Fruit fly (Drosophila melanogaster) S2 (cell line): ENCODE results near the gene yem.

ENCODE experiments used
- CG8478 ChIP-seq: fragments of >200 bp; optimal IDR thresholded peaks from 2 replicates; lab custom pipeline; 2018
- CTCF ChIP-seq, 2 experiments: fragments of >200 bp; optimal IDR thresholded peaks; 2 replicates each; lab custom pipeline; 2018

DNA sequence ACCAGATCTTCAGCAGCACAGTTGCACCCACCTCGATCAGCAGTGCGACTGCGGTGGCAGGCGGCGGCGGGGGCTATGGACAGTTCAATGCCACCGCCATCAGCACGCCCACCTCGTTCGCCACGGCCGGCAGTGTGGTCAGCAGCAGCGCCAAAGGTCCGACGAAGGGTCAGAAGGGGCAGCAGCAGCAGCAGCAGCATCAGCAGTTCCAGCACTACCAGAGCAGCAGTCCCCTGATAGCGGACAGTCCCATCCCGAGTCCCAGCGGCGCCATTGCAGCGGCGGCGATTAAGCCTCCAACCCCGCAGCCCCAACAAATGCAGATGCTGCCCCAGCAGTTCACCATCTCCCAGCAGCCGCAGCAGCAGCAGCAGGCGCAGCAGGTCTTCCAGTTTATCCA is 24.7 kb downstream of the yem start:
- TF ChIP-seq CTCF (optimal IDR thresholded peaks at IDR 0.05; lab: Kevin White, UChicago) (no peak), CG8478 (no peak)
